Worm (Caenorhabditis elegans) whole organism, L4/young adult: Measurements from ENCODE around the gene sto-2.

Experiments used
- W03F9.2 ChIP-seq: fragments of 150-350 bp; optimal IDR thresholded peaks from 2 replicates; lab custom pipeline; 2014; ENCODE audit warnings: missing biosample characterization, missing genetic modification characterization
- dao-5 ChIP-seq: sonication (generic microtip); optimal IDR thresholded peaks from 2 replicates; lab custom pipeline; 2016; ENCODE audit warnings: missing genotype, missing genetic modification characterization, moderate library complexity, missing compliant biosample characterization
- him-1 ChIP-seq: sonication (generic microtip); optimal IDR thresholded peaks from 2 replicates; lab custom pipeline; 2016; ENCODE audit warnings: missing genotype, missing genetic modification reagents, missing genetic modification characterization, missing compliant biosample characterization

sto-2 gene

ce11 chrX:5323287-5323686 is at the start of gene sto-2:
sto-2 (minus strand) TSS chrX:5323387.
- TF ChIP-seq him-1 (tag; lab: Kevin White, UChicago), result no peak
- TF ChIP-seq W03F9.2 (tag; lab: Kevin White, UChicago), result no peak
- no peak for TF ChIP-seq dao-5

DNA sequence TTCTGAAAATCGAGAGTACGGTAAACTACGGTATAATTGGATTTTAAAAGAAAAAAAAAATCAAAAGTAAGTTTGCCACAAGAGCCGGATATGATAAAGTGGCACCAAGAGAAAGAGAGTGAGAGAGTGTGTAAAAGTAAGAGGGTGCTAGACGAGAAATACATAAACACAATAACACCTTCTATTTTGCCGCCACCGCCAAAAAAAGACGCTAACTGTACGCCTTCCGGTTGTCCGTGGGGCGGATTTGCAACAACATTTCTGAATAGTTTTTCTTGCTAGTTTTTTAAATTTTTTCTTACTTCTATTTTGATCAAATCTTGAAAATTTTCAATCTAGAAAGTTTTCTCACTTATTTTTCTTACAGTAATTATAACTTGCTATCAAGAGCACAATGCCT is 49.5 kb upstream of the sto-2 start, which contains the start of gene F35C8.8:
Gene F35C8.8, minus strand, starts transcription at position 2 of the 400 bp plus-strand sequence.
- TF ChIP-seq W03F9.2 (tag; lab: Kevin White, UChicago) (no peak), dao-5 (no peak), him-1 (tag; lab: Kevin White, UChicago) (no peak)

- TF ChIP-seq him-1 (tag; lab: Kevin White, UChicago), result no peak
- TF ChIP-seq dao-5, result no peak
- TF ChIP-seq W03F9.2 (tag; lab: Kevin White, UChicago), result no peak
These were observed 47.4 kb upstream of the sto-2 start for ce11 chrX:5370605-5371004.

ce11 chrX:5368220-5368619 is 45.0 kb upstream of the sto-2 start, which contains the start of gene jkk-1:
jkk-1 (plus strand) TSS chrX:5368468.
- TF ChIP-seq him-1 (tag; lab: Kevin White, UChicago) (peak; percentile 40), dao-5 (no peak)

DNA sequence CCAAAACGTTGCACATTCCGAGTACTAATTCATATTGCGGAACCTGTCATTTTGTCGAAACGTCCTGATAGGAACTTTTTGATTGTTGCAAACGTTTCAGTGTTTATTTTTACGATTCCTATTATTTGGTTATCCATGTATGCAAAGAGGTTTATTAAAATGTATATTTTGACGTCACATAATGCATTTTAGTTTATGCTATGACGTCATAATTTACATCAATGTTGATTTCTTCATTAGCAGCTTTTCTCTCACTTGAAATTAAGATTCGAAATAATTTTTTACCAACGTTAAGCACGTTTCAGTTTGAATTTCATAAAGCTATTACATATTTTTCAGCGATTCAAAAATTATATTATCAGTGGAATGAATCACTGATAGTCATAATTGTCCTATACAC is 43.4 kb upstream of the sto-2 start:
- no peak for TF ChIP-seq W03F9.2 (tag; lab: Kevin White, UChicago)
- no peak for TF ChIP-seq dao-5
- no peak for TF ChIP-seq him-1 (tag; lab: Kevin White, UChicago)

DNA sequence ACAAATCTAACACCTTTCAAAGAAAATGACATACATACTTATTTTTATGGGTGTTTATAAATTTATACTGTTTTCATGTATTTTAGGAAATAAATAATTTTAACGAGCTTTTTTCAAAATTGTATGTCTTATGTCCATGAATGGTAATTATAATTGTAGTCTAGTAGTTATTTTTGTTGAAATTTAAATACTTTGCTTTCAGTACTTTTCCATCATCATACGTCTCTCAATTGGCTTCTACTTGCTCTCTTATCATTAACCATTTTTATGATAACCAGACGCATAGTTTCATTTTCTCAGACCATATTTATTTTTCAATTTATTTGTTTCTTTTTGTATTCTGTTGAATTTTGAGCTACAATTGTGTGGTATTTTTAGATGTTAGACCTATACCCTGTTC is 42.2 kb upstream of the sto-2 start, which contains the start of gene F35C8.5:
Gene F35C8.5, plus strand, starts transcription at position 377 of the 400 bp plus-strand sequence.
- no peak for TF ChIP-seq dao-5
- no peak for TF ChIP-seq W03F9.2 (tag; lab: Kevin White, UChicago)
- no peak for TF ChIP-seq him-1 (tag; lab: Kevin White, UChicago)

- TF ChIP-seq dao-5 (no peak), W03F9.2 (tag; lab: Kevin White, UChicago) (no peak), him-1 (tag; lab: Kevin White, UChicago) (no peak)
These were observed 41.0 kb upstream of the sto-2 start, which contains the start of gene chtl-1 for ce11 chrX:5364222-5364621. chtl-1 (minus strand) TSS chrX:5364322.

DNA sequence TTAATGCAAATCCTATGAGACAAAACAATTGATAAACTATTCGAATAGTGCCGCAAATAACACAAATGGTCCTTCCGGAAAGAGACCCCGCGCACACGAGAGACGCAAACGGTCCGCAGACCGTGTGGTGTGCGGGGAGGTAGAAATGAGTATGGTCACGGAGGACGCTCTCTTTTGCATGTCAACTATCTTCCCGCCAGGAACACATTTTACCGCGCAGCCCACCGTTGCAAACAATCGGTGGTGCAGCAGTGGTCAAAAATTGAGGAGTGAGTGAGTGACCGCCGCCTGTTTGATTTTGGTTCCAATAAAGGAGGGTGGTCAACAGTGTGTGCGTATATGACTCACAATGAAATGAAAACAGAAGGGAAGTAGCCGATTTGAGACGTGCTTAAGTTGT is 37.5 kb upstream of the sto-2 start:
- TF ChIP-seq him-1 (tag; lab: Kevin White, UChicago) (no peak), W03F9.2 (tag; lab: Kevin White, UChicago) (no peak), dao-5 (no peak)

DNA sequence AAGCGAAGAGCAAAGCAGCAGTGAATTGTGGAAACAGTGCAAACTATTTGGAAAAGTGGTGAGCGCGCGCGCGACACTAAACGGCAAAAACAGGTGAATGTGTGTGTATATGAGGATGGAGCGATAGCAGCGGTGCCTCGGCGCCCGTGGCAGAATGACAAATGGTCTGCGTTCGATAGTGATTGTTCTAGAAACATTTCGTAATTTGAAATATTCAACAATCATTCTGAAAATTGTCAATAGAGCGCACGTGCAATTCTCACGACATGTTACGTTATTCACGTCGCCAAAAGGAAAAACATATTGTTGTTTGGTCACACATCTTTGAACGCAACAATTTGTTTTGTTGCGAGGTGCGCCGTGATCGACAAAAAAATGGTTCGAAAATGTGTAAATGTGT is 32.1 kb upstream of the sto-2 start:
- TF ChIP-seq him-1 (tag; lab: Kevin White, UChicago) (no peak), W03F9.2 (tag; lab: Kevin White, UChicago) (no peak), dao-5 (no peak)

DNA sequence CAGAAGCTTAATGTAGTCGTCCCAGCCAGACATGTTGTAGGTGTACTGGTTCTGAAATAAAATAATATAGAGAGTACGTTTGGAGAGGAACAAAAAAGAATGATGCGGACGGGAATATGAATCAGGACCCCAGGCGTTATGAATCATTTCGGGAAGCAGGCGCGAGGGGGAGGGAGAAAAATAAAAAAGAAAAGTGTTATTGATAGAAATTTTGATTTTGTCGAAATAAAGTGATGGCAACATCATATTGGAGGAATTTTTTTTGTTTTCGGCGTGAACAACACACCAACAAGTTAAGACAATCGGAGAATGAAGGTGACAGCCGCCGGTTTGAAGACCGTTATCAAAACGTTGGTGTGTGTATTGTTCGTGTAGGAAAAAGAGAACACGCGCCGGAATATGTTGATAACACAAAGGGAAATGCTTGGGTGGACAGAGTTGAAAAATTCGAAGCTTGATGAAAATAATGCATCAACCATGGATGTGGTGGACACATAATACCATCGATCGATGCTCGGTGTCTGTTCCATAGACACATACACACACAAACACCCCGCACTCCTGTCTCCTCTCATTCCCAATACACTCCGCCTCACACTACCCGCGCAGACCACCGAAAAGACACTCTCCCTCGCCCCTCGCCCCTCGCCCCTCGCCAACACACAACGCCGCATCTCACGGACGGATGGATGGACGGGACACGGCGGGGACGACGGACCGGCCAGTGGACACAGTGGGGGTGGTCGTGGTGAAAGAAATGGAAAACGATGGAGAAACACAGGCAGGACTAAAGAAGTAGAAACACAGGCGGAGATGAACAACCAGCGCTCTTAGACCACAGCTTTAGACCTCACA is 31.1 kb upstream of the sto-2 start, which contains the start of gene pfn-2:
Gene pfn-2, minus strand, starts transcription at position 51 of the 855 bp plus-strand sequence.
- TF ChIP-seq W03F9.2 (tag; lab: Kevin White, UChicago) (no peak), dao-5 (peak; percentile 17)

DNA sequence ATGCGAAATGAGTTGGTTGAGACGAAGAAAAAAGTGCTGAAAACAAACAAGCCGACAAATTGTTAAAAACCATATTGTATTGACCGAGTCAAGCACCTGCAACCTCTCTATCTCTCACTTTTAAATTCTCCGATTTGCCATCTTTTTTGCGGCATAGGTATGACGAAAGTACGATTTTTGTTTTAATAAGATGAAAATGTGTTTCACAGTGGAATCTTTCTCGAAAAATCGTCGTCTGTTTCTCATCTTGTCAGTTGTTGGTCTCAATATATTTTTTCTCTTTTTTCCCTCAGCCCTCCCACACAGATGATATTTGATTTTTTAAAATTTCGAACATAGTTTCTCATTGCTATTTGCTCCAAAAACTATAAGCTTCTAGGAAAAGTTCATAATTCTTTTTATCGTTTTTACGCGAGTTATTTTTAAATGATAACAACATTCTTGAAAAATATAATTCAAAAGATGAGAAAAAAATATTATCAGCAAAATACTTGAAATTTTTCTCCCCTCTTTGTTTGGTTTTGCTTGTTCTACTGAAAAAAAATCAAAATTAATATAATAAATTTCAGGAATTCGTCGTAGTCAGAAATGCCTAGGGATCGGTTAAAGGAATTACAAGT is 25.5 kb upstream of the sto-2 start, which contains the start of gene syx-3:
Gene syx-3, plus strand, starts transcription at position 570 of the 620 bp plus-strand sequence.
- no peak for TF ChIP-seq W03F9.2 (tag; lab: Kevin White, UChicago)
- no peak for TF ChIP-seq dao-5
- TF ChIP-seq him-1 (tag; lab: Kevin White, UChicago), result no peak

DNA sequence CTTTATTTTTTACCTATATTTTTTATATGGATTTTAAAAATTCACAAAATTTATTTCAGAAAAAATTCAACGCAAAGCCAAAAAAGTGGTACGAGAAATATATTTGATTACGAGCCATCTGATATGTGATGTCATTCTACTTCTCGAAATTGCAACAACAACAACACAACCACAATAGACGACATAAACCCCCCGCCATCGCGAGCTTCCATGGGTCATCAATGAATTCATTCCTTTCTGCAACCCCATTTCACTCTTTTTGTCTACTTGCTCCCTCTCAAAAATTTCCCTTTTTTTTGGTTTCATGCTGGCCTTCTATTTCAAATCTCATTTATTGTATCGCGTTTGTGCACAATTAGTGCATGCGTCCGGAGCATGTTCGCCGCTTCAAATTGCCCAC is 24.7 kb upstream of the sto-2 start:
- no peak for TF ChIP-seq him-1 (tag; lab: Kevin White, UChicago)
- no peak for TF ChIP-seq W03F9.2 (tag; lab: Kevin White, UChicago)
- no peak for TF ChIP-seq dao-5

DNA sequence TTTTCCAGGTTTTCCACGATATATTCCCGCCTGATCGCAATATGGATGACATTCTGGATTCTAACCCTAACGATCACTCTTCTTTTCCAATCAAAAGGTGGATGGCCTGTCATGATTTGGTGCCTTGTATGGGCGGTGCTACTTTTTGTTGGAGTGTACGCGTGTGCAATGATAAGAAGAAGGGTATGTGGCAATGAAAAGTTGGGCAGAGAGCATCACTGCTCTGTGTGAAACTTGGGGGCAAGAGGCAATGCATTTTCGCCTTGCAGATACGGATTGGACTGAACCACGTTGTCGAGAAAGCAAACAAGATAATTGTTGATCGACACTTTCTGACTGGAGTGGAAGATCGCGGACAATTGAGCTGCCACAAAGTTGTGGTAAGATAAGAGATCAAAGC is 23.1 kb upstream of the sto-2 start:
- TF ChIP-seq him-1 (tag; lab: Kevin White, UChicago) (no peak), W03F9.2 (tag; lab: Kevin White, UChicago) (no peak), dao-5 (no peak)

DNA sequence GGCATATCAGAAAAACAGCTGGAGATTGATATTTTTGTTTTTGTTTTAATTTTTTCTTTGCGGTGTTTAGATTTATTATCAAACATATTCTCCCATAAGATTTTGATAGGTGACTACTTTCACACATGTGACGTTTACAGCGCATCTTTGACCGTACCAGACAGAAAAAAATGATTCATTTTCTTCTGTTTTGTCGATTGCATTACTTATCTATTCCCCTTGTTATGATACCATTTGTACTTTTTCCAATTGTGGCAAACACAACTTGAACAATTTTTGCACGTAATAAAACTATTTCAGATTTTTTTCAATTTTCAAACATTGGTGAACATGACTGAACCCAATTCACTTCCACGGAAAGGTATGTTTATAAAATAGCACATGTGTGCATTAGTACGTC is 21.1 kb upstream of the sto-2 start, which contains the start of gene C26B9.1:
Gene C26B9.1, plus strand, starts transcription at position 301 of the 400 bp plus-strand sequence.
- no peak for TF ChIP-seq dao-5
- no peak for TF ChIP-seq W03F9.2 (tag; lab: Kevin White, UChicago)
- no peak for TF ChIP-seq him-1 (tag; lab: Kevin White, UChicago)
